Fruit fly (Drosophila melanogaster) whole organism, embryonic: ENCODE results near the gene dar1.

ENCODE experiments used
- Bdp1 ChIP-seq: fragments of 200-800 bp; sonication (Bioruptor generic); optimal IDR thresholded peaks from 3 replicates; lab custom pipeline; 2016; ENCODE audit warnings: missing biosample characterization, missing genetic modification characterization
- CG11560 ChIP-seq: fragments of 200-800 bp; sonication (Bioruptor generic); IDR thresholded peaks from 3 replicates; pipeline ENCODE4 v1.3.6; 2022; ENCODE audit warnings: missing biosample characterization, missing genetic modification characterization
- CG12219 ChIP-seq: fragments of 200-800 bp; sonication (Bioruptor generic); optimal IDR thresholded peaks from 3 replicates; lab custom pipeline; 2018; ENCODE audit warnings: missing biosample characterization, mild to moderate bottlenecking, missing genetic modification characterization
- CG13123 ChIP-seq: fragments of 200-800 bp; sonication (Bioruptor generic); optimal IDR thresholded peaks from 2 replicates; lab custom pipeline; 2016; ENCODE audit warnings: missing biosample characterization, missing genetic modification characterization
- CG13296 ChIP-seq: fragments of 200-800 bp; sonication (Bioruptor generic); optimal IDR thresholded peaks from 3 replicates; lab custom pipeline; 2018; ENCODE audit warnings: missing biosample characterization, mild to moderate bottlenecking, missing genetic modification characterization
- CG13894 ChIP-seq: fragments of 200-800 bp; sonication (Bioruptor generic); optimal IDR thresholded peaks from 3 replicates; lab custom pipeline; 2018; ENCODE audit warnings: missing biosample characterization, mild to moderate bottlenecking, missing genetic modification characterization, moderate library complexity
- CG14050 ChIP-seq: fragments of 200-800 bp; sonication (Bioruptor generic); IDR thresholded peaks from 3 replicates; pipeline ENCODE4 v1.3.6; 2022; ENCODE audit warnings: missing biosample characterization, missing genetic modification characterization
- CG14441 ChIP-seq: fragments of 200-800 bp; sonication (Bioruptor generic); IDR thresholded peaks from 2 replicates; pipeline ENCODE4 v1.3.6; 2022; ENCODE audit warnings: missing biosample characterization, missing genetic modification characterization
- CG14710 ChIP-seq: fragments of 200-800 bp; sonication (Bioruptor generic); optimal IDR thresholded peaks from 3 replicates; lab custom pipeline; 2019; ENCODE audit warnings: missing biosample characterization, mild to moderate bottlenecking, missing genetic modification characterization, moderate library complexity
- CG14860 ChIP-seq: fragments of 200-800 bp; sonication (Bioruptor generic); IDR thresholded peaks from 3 replicates; pipeline ENCODE4 v1.3.6; 2022; ENCODE audit warnings: missing biosample characterization, missing genetic modification characterization; ENCODE audit not compliant: partially characterized antibody
- CG15011 ChIP-seq: fragments of 200-800 bp; sonication (Bioruptor generic); optimal IDR thresholded peaks from 3 replicates; lab custom pipeline; 2018; ENCODE audit warnings: missing biosample characterization, mild to moderate bottlenecking, missing genetic modification characterization
- CG17328 ChIP-seq: fragments of 200-800 bp; sonication (Bioruptor generic); IDR thresholded peaks from 2 replicates; pipeline ENCODE4 v1.3.6; 2022; ENCODE audit warnings: missing biosample characterization, missing genetic modification characterization
- CG18476 ChIP-seq: fragments of 200-800 bp; sonication (Bioruptor generic); optimal IDR thresholded peaks from 2 replicates; lab custom pipeline; 2016; ENCODE audit warnings: missing biosample characterization, mild to moderate bottlenecking, missing genetic modification characterization
- CG3281 ChIP-seq: fragments of 200-800 bp; sonication (Bioruptor generic); optimal IDR thresholded peaks from 3 replicates; lab custom pipeline; 2017; ENCODE audit warnings: missing biosample characterization, mild to moderate bottlenecking, missing genetic modification characterization
- CG33213 ChIP-seq: fragments of 200-800 bp; sonication (Bioruptor generic); optimal IDR thresholded peaks from 3 replicates; lab custom pipeline; 2016; ENCODE audit warnings: missing biosample characterization, missing genetic modification characterization
- CG4730 ChIP-seq: fragments of 200-800 bp; sonication (Bioruptor generic); IDR thresholded peaks from 2 replicates; pipeline ENCODE4 v1.3.6; 2022; ENCODE audit warnings: missing biosample characterization, missing genetic modification characterization
- CG6254 ChIP-seq: fragments of 200-800 bp; sonication (Bioruptor generic); optimal IDR thresholded peaks from 3 replicates; lab custom pipeline; 2017; ENCODE audit warnings: mild to moderate bottlenecking, missing biosample characterization, missing genetic modification reagents, missing genetic modification characterization
- CG6683 ChIP-seq: fragments of 200-800 bp; sonication (Bioruptor generic); optimal IDR thresholded peaks from 2 replicates; lab custom pipeline; 2017; ENCODE audit warnings: missing biosample characterization, mild to moderate bottlenecking, missing genetic modification characterization, missing genetic modification reagents
- CG8765 ChIP-seq: fragments of 200-800 bp; sonication (Bioruptor generic); IDR thresholded peaks from 2 replicates; pipeline ENCODE4 v1.3.6; 2022; ENCODE audit warnings: missing biosample characterization, missing genetic modification characterization
- CG9797 ChIP-seq: fragments of 200-800 bp; sonication (Bioruptor generic); optimal IDR thresholded peaks from 3 replicates; lab custom pipeline; 2018; ENCODE audit warnings: missing biosample characterization, mild to moderate bottlenecking, missing genetic modification characterization
- Deaf1 ChIP-seq: fragments of 200-800 bp; optimal IDR thresholded peaks from 3 replicates; lab custom pipeline; 2019; ENCODE audit warnings: missing biosample characterization, mild to moderate bottlenecking, missing genetic modification characterization, moderate library complexity
- Fer2 ChIP-seq: fragments of 200-800 bp; sonication (Bioruptor generic); optimal IDR thresholded peaks from 2 replicates; lab custom pipeline; 2018; ENCODE audit warnings: missing biosample characterization, mild to moderate bottlenecking, missing genetic modification characterization, moderate library complexity
- GATAe ChIP-seq: fragments of 200-800 bp; sonication (Bioruptor generic); conservative IDR thresholded peaks from 2 replicates; pipeline ENCODE4 v1.3.6; 2022; ENCODE audit warnings: missing biosample characterization, missing genetic modification characterization
- H2.0 ChIP-seq: fragments of 200-800 bp; sonication (Bioruptor generic); IDR thresholded peaks from 2 replicates; pipeline ENCODE4 v1.3.6; 2022; ENCODE audit warnings: missing biosample characterization, missing genetic modification characterization
- HLH3B ChIP-seq: fragments of 200-800 bp; sonication (Bioruptor generic); IDR thresholded peaks from 2 replicates; pipeline ENCODE4 v1.3.6; 2022; ENCODE audit warnings: missing biosample characterization, missing genetic modification characterization
- Sox102F ChIP-seq: fragments of 200-800 bp; sonication (Bioruptor generic); optimal IDR thresholded peaks from 2 replicates; lab custom pipeline; 2018; ENCODE audit warnings: missing biosample characterization, mild to moderate bottlenecking, missing genetic modification characterization, moderate library complexity
- Usf ChIP-seq: fragments of 200-800 bp; sonication (Bioruptor generic); optimal IDR thresholded peaks from 2 replicates; lab custom pipeline; 2017; ENCODE audit warnings: missing genotype, missing biosample characterization, missing genetic modification characterization
- ara ChIP-seq: fragments of 200-800 bp; sonication (Bioruptor generic); IDR thresholded peaks from 2 replicates; pipeline ENCODE4 v1.3.6; 2022; ENCODE audit warnings: missing biosample characterization, missing genetic modification characterization
- bbx ChIP-seq: fragments of 200-800 bp; sonication (Bioruptor generic); IDR thresholded peaks from 2 replicates; pipeline ENCODE4 v1.3.6; 2022; ENCODE audit warnings: missing biosample characterization, missing genetic modification characterization; ENCODE audit not compliant: partially characterized antibody
- chinmo ChIP-seq: fragments of 200-800 bp; sonication (Bioruptor generic); IDR thresholded peaks from 4 replicates; pipeline ENCODE4 v1.3.6; 2022; ENCODE audit warnings: missing biosample characterization, missing genetic modification characterization; ENCODE audit not compliant: partially characterized antibody
- chm ChIP-seq: fragments of 200-800 bp; sonication (Bioruptor generic); IDR thresholded peaks from 2 replicates; pipeline ENCODE4 v1.3.6; 2022; ENCODE audit warnings: missing biosample characterization, missing genetic modification characterization
- croc ChIP-seq: fragments of 200-800 bp; sonication (Bioruptor generic); conservative IDR thresholded peaks from 3 replicates; pipeline ENCODE4 v1.3.6; 2022; ENCODE audit warnings: missing biosample characterization, missing genetic modification characterization
- fd64A ChIP-seq: fragments of 200-800 bp; sonication (Bioruptor generic); optimal IDR thresholded peaks from 3 replicates; lab custom pipeline; 2018; ENCODE audit warnings: missing biosample characterization, mild to moderate bottlenecking, missing genetic modification characterization
- gce ChIP-seq: fragments of 200-800 bp; sonication (Bioruptor generic); IDR thresholded peaks from 3 replicates; pipeline ENCODE4 v1.3.6; 2022; ENCODE audit warnings: missing biosample characterization, missing genetic modification characterization
- gsb ChIP-seq: fragments of 200-800 bp; sonication (Bioruptor generic); IDR thresholded peaks from 2 replicates; pipeline ENCODE4 v1.3.6; 2022; ENCODE audit warnings: missing biosample characterization, missing genetic modification characterization
- gsb-n ChIP-seq: fragments of 200-800 bp; sonication (Bioruptor generic); optimal IDR thresholded peaks from 3 replicates; lab custom pipeline; 2018; ENCODE audit warnings: missing biosample characterization, mild to moderate bottlenecking, missing genetic modification characterization
- jigr1 ChIP-seq: fragments of 200-800 bp; sonication (Bioruptor generic); IDR thresholded peaks from 3 replicates; pipeline ENCODE4 v1.3.6; 2022; ENCODE audit warnings: missing biosample characterization, missing genetic modification characterization
- nmo ChIP-seq: fragments of 200-800 bp; sonication (Bioruptor generic); optimal IDR thresholded peaks from 2 replicates; lab custom pipeline; 2018; ENCODE audit warnings: missing biosample characterization, mild to moderate bottlenecking, missing genetic modification characterization, moderate library complexity
- onecut ChIP-seq: fragments of 200-800 bp; sonication (Bioruptor generic); IDR thresholded peaks from 2 replicates; pipeline ENCODE4 v1.3.6; 2022; ENCODE audit warnings: missing biosample characterization, missing genetic modification characterization
- sd ChIP-seq: fragments of 200-800 bp; sonication (Bioruptor generic); optimal IDR thresholded peaks from 3 replicates; lab custom pipeline; 2018; ENCODE audit warnings: missing biosample characterization, mild to moderate bottlenecking, missing genetic modification characterization, moderate library complexity
- sens ChIP-seq: fragments of 200-800 bp; sonication (Bioruptor generic); peaks from one replicate; lab custom pipeline; 2016; ENCODE audit warnings: missing biosample characterization, missing genetic modification characterization
- sob ChIP-seq: fragments of 200-800 bp; sonication (Bioruptor generic); IDR thresholded peaks from 2 replicates; pipeline ENCODE4 v1.3.6; 2022; ENCODE audit warnings: missing biosample characterization, missing genetic modification characterization
- tgo ChIP-seq: fragments of 200-800 bp; sonication (Bioruptor generic); IDR thresholded peaks from 3 replicates; pipeline ENCODE4 v1.3.6; 2022; ENCODE audit warnings: missing biosample characterization, missing genetic modification characterization
- tll ChIP-seq, 2 experiments: fragments of 200-800 bp in 1 of 2; fragments of >200 bp in 1 of 2; sonication (Bioruptor generic) in 1 of 2; optimal IDR thresholded peaks; 2 replicates each; lab custom pipeline; 2017 to 2019; ENCODE audit warnings: missing biosample characterization in 2 of 2, missing genetic modification characterization in 2 of 2, mild to moderate bottlenecking in 1 of 2, moderate library complexity in 1 of 2
- toy ChIP-seq: fragments of 200-800 bp; sonication (Bioruptor generic); IDR thresholded peaks from 2 replicates; pipeline ENCODE4 v1.3.6; 2022; ENCODE audit warnings: missing biosample characterization, missing genetic modification characterization
- unc-4 ChIP-seq: fragments of 200-800 bp; sonication (Bioruptor generic); IDR thresholded peaks from 2 replicates; pipeline ENCODE4 v1.3.6; 2022; ENCODE audit warnings: missing biosample characterization, missing genetic modification characterization; ENCODE audit not compliant: partially characterized antibody
- vfl ChIP-seq: fragments of 200-800 bp; sonication (Bioruptor generic); optimal IDR thresholded peaks from 2 replicates; lab custom pipeline; 2016; ENCODE audit warnings: missing biosample characterization, missing genetic modification characterization
- yki ChIP-seq: fragments of >200 bp; optimal IDR thresholded peaks from 3 replicates; lab custom pipeline; 2018
- zen2 ChIP-seq: fragments of 200-800 bp; sonication (Bioruptor generic); IDR thresholded peaks from 3 replicates; pipeline ENCODE4 v1.3.6; 2022; ENCODE audit warnings: missing biosample characterization, missing genetic modification characterization; ENCODE audit not compliant: partially characterized antibody

The dar1 gene

dm6 chr3L:3632500-3633183, 6.5 kb downstream of the dar1 start (continued):
- TF ChIP-seq fd64A (GFP tag; lab: Kevin White, UChicago), result no peak
- TF ChIP-seq CG12219, result peak; percentile 66
- no peak for TF ChIP-seq CG6254 (GFP tag; lab: Kevin White, UChicago)
- peak; percentile 61 for TF ChIP-seq Usf (GFP tag; lab: Kevin White, UChicago)
- TF ChIP-seq CG13123 (GFP tag; lab: Kevin White, UChicago), result peak; percentile 57
- peak; percentile 48 for TF ChIP-seq gsb-n (tag; lab: Kevin White, UChicago)
- TF ChIP-seq CG14860, result no peak
- peak; percentile 50 for TF ChIP-seq Fer2
- TF ChIP-seq Sox102F, result peak; percentile 89
- TF ChIP-seq CG13296 (GFP tag; lab: Kevin White, UChicago), result peak; percentile 87
- TF ChIP-seq gce (GFP tag; lab: Robert Waterston, UW), result peak; percentile 59; the same call in 1 of the 3 replicates
- peak; percentile 86 for TF ChIP-seq CG14050 (GFP tag; lab: Robert Waterston, UW)
- peak; percentile 63 for TF ChIP-seq CG15011 (GFP tag; lab: Kevin White, UChicago)
- peak; percentile 26 for TF ChIP-seq CG18476 (GFP tag; lab: Kevin White, UChicago)
- TF ChIP-seq ara (GFP tag; lab: Robert Waterston, UW), result peak; percentile 62; the same call in 1 of the 2 replicates
- TF ChIP-seq CG6683 (GFP tag; lab: Kevin White, UChicago), result peak; percentile 56
- no peak for TF ChIP-seq bbx
- TF ChIP-seq gsb (GFP tag; lab: Robert Waterston, UW), result peak; percentile 79
- peak; percentile 53; the same call in 1 of the 4 replicates for TF ChIP-seq chinmo (GFP tag; lab: Robert Waterston, UW)
- no peak; the same call in 1 of the 2 replicates for TF ChIP-seq toy
- peak; percentile 54 for TF ChIP-seq sd (tag; lab: Kevin White, UChicago)
- TF ChIP-seq CG14710 (tag; lab: Kevin White, UChicago), result peak; percentile 23
- peak; percentile 81 for TF ChIP-seq sens (GFP tag; lab: Kevin White, UChicago)
- TF ChIP-seq CG14441 (GFP tag; lab: Robert Waterston, UW), result peak; percentile 85
- no peak for TF ChIP-seq unc-4
- TF ChIP-seq zen2, result peak; percentile 35; the same call in 1 of the 3 replicates
- TF ChIP-seq CG9797, result no peak
- no peak for TF ChIP-seq tll (GFP tag; optimal IDR thresholded peaks at IDR 0.05; lab: Kevin White, UChicago)
- TF ChIP-seq CG11560, result peak; percentile 84
- peak; percentile 74 for TF ChIP-seq croc (GFP tag; lab: Robert Waterston, UW)
- TF ChIP-seq CG3281 (GFP tag; lab: Kevin White, UChicago), result peak; percentile 84
- peak; percentile 89 for TF ChIP-seq tgo (GFP tag; lab: Robert Waterston, UW)
- peak; percentile 89 for TF ChIP-seq H2.0 (GFP tag; lab: Robert Waterston, UW)
- 0 out of 2 replicates have a peak, but pooled peaks have one; percentile 20 for TF ChIP-seq GATAe
- no peak for TF ChIP-seq chm (GFP tag; lab: Robert Waterston, UW)
- peak; percentile 76 for TF ChIP-seq onecut (GFP tag; lab: Robert Waterston, UW)
- no peak for TF ChIP-seq Bdp1
- TF ChIP-seq vfl (GFP tag; lab: Kevin White, UChicago), result no peak
- TF ChIP-seq yki, result no peak
- peak; percentile 54; the same call in 1 of the 2 replicates for TF ChIP-seq CG8765 (GFP tag; lab: Robert Waterston, UW)
- TF ChIP-seq CG4730 (GFP tag; lab: Robert Waterston, UW), result peak; percentile 79
- peak; percentile 89 for TF ChIP-seq nmo (GFP tag; lab: Kevin White, UChicago)
- TF ChIP-seq sob (GFP tag; lab: Robert Waterston, UW), result peak; percentile 87
- TF ChIP-seq CG13894 (tag; lab: Kevin White, UChicago), result peak; percentile 32
- peak; percentile 89 for TF ChIP-seq HLH3B (GFP tag; lab: Robert Waterston, UW)
- peak; percentile 83 for TF ChIP-seq CG17328 (GFP tag; lab: Robert Waterston, UW)
- TF ChIP-seq jigr1, result peak; percentile 79; the same call in 1 of the 3 replicates
- TF ChIP-seq Deaf1 (tag; lab: Kevin White, UChicago), result peak; percentile 44
- TF ChIP-seq CG33213 (GFP tag; lab: Kevin White, UChicago), result no peak
